Fruit fly (Drosophila melanogaster): ENCODE results near the gene Ac13E.
A peak's percentile ranks its signal among the peaks of the same experiment; 100 is the strongest.

The Ac13E gene

dm6 chrX:15482236-15482660, 71.8 kb downstream of the Ac13E start, which contains the start of gene CG6340:
CG6340 (plus strand) TSS chrX:15482374.
- TF ChIP-seq net (GFP tag; optimal IDR thresholded peaks at IDR 0.05) = no peak
- TF ChIP-seq CG3919 (GFP tag; optimal IDR thresholded peaks at IDR 0.05) = no peak
- no peak for TF ChIP-seq CG10631 (GFP tag; optimal IDR thresholded peaks at IDR 0.05)
- TF ChIP-seq Ets96B (tag; optimal IDR thresholded peaks at IDR 0.05) = peak; percentile 13
- 0 out of 3 replicates have a peak, but pooled peaks have one; percentile 25 for TF ChIP-seq CG6163 (GFP tag; IDR thresholded peaks at IDR 0.05)
- TF ChIP-seq fd59A (GFP tag; optimal IDR thresholded peaks at IDR 0.05) = no peak
- no peak for TF ChIP-seq Smox (GFP tag; optimal IDR thresholded peaks at IDR 0.05)
- peak; percentile 13 for TF ChIP-seq Sox14 (GFP tag; optimal IDR thresholded peaks at IDR 0.05)
- TF ChIP-seq ss (GFP tag; optimal IDR thresholded peaks at IDR 0.05) = peak; percentile 36 to 66
- TF ChIP-seq CG8632 (GFP tag; optimal IDR thresholded peaks at IDR 0.05) = no peak
- peak; percentile 5 for TF ChIP-seq dsx (GFP tag; optimal IDR thresholded peaks at IDR 0.05; ENCODE audit: poor library complexity, severe bottlenecking)
- no peak for TF ChIP-seq Gug (GFP tag; IDR thresholded peaks at IDR 0.05)
- TF ChIP-seq fkh (GFP tag; optimal IDR thresholded peaks at IDR 0.05) = peak; percentile 22
- no peak for TF ChIP-seq pdm3 (GFP tag; optimal IDR thresholded peaks at IDR 0.05)
- TF ChIP-seq Eip78C (GFP tag) = no peak
- TF ChIP-seq OdsH (GFP tag; optimal IDR thresholded peaks at IDR 0.05) = no peak
- TF ChIP-seq CG11294 (GFP tag; IDR thresholded peaks at IDR 0.05) = no peak
- no peak for TF ChIP-seq CG8119 (GFP tag; IDR thresholded peaks at IDR 0.05)
- peak; percentile 18 for TF ChIP-seq CG6854 (GFP tag; optimal IDR thresholded peaks at IDR 0.05)
- TF ChIP-seq CG6808 (GFP tag; optimal IDR thresholded peaks at IDR 0.05) = peak; percentile 41
- TF ChIP-seq Hr38 (GFP tag; optimal IDR thresholded peaks at IDR 0.05) = no peak
- TF ChIP-seq CG6792 (GFP tag; optimal IDR thresholded peaks at IDR 0.05) = no peak
- TF ChIP-seq vri (GFP tag; optimal IDR thresholded peaks at IDR 0.05) = no peak

- TF ChIP-seq CG15336 (GFP tag; IDR thresholded peaks at IDR 0.05) = no peak
- no peak for TF ChIP-seq pdm3 (GFP tag; optimal IDR thresholded peaks at IDR 0.05)
- TF ChIP-seq dsx (GFP tag; optimal IDR thresholded peaks at IDR 0.05; ENCODE audit: poor library complexity, severe bottlenecking) = peak; percentile 7
Measured at dm6 chrX:15475791-15476190, 78.3 kb downstream of the Ac13E start, which contains the start of gene CG6324. CG6324 (plus strand) TSS chrX:15476091.

dm6 chrX:15475367-15475789, 78.7 kb downstream of the Ac13E start, which contains the start of gene mh:
mh (minus strand) TSS chrX:15475400.
- TF ChIP-seq CG1621 (tag; optimal IDR thresholded peaks at IDR 0.05) (no peak), Sox14 (GFP tag; optimal IDR thresholded peaks at IDR 0.05) (no peak), CG4318 (GFP tag; optimal IDR thresholded peaks at IDR 0.05) (no peak), eg (GFP tag; IDR thresholded peaks at IDR 0.05) (0 out of 3 replicates have a peak, but pooled peaks have one; percentile 22), fd85E (GFP tag; optimal IDR thresholded peaks at IDR 0.05) (no peak)

dm6 chrX:15471904-15472303, 82.2 kb downstream of the Ac13E start, which contains the start of the genes Grip128 and Alg14:
Grip128 (minus strand) TSS chrX:15472119.
Alg14 (plus strand) TSS chrX:15472164.
- TF ChIP-seq CG6792 (GFP tag; optimal IDR thresholded peaks at IDR 0.05) (no peak), CG31627 (GFP tag; optimal IDR thresholded peaks at IDR 0.05) (no peak), spab (GFP tag; optimal IDR thresholded peaks at IDR 0.05) (no peak), fd59A (GFP tag; optimal IDR thresholded peaks at IDR 0.05) (no peak), CG34406 (GFP tag; optimal IDR thresholded peaks at IDR 0.05) (no peak), CG7368 (GFP tag; optimal IDR thresholded peaks at IDR 0.05) (no peak), Eip75B (GFP tag; optimal IDR thresholded peaks at IDR 0.05) (no peak), dsx (GFP tag; optimal IDR thresholded peaks at IDR 0.05; ENCODE audit: poor library complexity, severe bottlenecking) (no peak), fkh (GFP tag; optimal IDR thresholded peaks at IDR 0.05) (no peak), CG9139 (GFP tag; optimal IDR thresholded peaks at IDR 0.05) (no peak), Eip93F (GFP tag; optimal IDR thresholded peaks at IDR 0.05) (no peak), Sox15 (GFP tag; optimal IDR thresholded peaks at IDR 0.05) (no peak), Lpt (GFP tag; optimal IDR thresholded peaks at IDR 0.05) (no peak), Smox (GFP tag; optimal IDR thresholded peaks at IDR 0.05) (no peak), CG6163 (GFP tag; IDR thresholded peaks at IDR 0.05) (no peak)

Data from whole organism, prepupa.